Fruit fly (Drosophila melanogaster) Kc167 (cell line): ENCODE data around the gene naz.

Experiments
- insv ChIP-seq: fragments of >200 bp; optimal IDR thresholded peaks from 3 replicates; lab custom pipeline; 2018; ENCODE audit warnings: missing external identifiers
- psq ChIP-seq: fragments of >200 bp; optimal IDR thresholded peaks from 2 replicates; lab custom pipeline; 2017; ENCODE audit warnings: missing external identifiers
- ttk ChIP-seq: sonication (Bioruptor generic); optimal IDR thresholded peaks from 2 replicates; lab custom pipeline; 2017; ENCODE audit warnings: missing external identifiers

DNA sequence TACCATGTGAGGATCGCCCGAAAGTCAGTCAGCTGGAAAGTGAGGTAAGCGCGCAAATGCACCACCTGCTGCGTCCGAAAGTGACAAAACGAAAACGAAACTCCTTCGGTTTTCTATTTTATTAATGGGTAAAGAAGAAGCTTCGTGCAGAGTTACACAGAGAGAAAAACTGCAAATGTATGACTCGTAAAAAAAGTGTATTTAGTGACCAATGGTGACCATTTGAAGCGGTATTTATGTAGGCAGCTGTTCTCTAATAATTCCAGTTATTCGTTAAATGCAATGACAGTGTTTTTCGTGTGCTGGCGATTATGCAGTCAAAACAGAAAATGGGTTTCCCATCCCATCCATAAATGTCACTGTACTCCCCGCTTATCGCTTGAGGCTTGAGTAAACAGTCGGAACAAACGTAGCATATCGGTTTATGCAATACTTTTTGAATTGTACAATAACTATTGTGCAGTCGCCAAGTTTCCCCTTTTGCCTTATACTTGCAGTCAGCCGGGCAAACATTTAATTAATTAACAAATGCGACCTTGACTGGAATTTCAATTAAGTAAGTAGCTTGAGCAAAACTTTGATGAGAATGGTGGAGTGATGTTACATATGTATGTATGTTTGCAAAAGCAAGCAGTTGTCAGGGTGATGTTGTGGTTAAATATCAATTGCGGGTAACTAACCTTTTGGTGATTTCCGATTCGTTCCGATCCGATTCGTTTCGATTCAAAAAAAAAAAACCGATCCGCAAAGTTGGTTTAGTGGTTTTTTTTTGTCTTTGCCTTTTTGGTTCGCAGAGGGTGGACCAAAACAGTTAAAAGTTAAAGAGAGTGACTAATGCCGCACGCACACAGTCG is 31.1 kb downstream of the naz start:
- no peak for TF ChIP-seq insv (lab: Kevin White, UChicago)
- no peak for TF ChIP-seq psq (lab: Kevin White, UChicago)
- no peak for TF ChIP-seq ttk (lab: Kevin White, UChicago)
